Fruit fly (Drosophila melanogaster): ENCODE data around the gene Urm1.

DNA sequence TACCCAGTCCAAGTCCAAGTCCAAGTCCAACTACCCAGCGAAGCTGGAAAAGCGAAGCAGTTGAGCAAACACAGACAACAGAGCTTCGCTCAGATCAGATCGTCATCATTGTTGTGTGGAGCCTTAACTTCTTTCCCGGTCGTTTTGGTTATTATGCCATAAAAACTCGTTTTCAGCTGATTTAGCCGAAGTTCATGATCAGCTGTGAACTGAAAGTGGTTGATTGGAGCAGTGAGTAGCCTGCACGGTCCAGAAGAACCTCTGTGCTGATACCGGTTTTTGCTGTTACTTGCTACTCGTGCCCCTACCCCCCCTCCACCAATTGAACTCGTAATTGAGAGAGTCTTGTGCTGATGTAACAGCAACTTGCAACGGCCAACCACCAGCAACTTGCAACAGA, 29.7 kb downstream of the Urm1 start:
- TF ChIP-seq Sin3A (optimal IDR thresholded peaks at IDR 0.05) = no peak
- no peak for TF ChIP-seq psq (optimal IDR thresholded peaks at IDR 0.05)
- TF ChIP-seq Myc (optimal IDR thresholded peaks at IDR 0.05) = no peak
- no peak for TF ChIP-seq ttk (optimal IDR thresholded peaks at IDR 0.05)
- TF ChIP-seq h (optimal IDR thresholded peaks at IDR 0.05) = no peak
